Worm (Caenorhabditis elegans): ENCODE results near the gene R160.14.

DNA sequence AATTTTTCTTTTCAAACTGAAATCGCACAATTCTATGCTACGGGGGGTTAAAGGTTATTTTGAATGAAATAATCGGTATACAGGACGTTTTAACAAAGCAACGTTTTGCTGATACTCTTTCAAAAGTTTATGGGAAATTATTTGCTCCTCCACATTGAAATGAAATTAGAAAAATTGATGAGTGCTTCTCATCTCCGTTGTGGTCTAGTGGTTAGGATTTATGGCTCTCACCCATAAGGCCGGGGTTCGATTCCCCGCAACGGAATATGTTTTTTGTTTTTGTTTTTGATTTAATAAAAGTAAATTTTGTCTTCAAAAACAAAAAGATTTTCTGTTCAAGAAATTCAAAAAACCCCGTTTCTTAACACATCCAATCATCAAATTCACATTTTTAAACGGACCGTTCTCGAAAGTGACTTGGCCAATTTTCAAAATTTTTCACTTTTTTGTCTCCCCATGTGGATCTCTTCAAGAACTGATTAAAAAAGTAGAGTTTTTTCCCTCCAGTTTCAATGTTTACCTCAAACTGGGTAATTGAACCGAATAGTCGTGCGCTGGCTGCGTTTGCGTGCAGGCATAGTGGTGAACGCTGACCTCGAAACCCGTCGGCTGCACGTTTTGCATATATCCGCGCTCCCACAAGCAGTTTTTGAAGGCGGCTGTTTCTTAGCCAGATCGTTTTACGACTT lies 37.8 kb upstream of the R160.14 start:
- TF ChIP-seq flt-1 (GFP tag; IDR thresholded peaks at IDR 0.05) (no peak), T22C8.4 (GFP tag; IDR thresholded peaks at IDR 0.05) (no peak), ref-1 (GFP tag; conservative IDR thresholded peaks at IDR 0.05) (no peak)

Measured in whole organism, midembryonic.